Worm (Caenorhabditis elegans): Measurements from ENCODE around the gene R07E3.4.

R07E3.4 gene

ce11 chrX:10336138-10336537 is 3.0 kb upstream of the R07E3.4 start, which contains the start of gene idpa-3:
Gene idpa-3 (plus strand): TSS chrX:10336438.
- TF ChIP-seq zag-1 (tag; optimal IDR thresholded peaks at IDR 0.05) = no peak
- no peak for TF ChIP-seq skn-1 (tag; optimal IDR thresholded peaks at IDR 0.05)
- no peak for TF ChIP-seq ZK546.5 (tag; optimal IDR thresholded peaks at IDR 0.05)
- no peak for TF ChIP-seq mml-1 (tag; optimal IDR thresholded peaks at IDR 0.05)
- no peak for TF ChIP-seq fkh-2 (tag; optimal IDR thresholded peaks at IDR 0.05)
- no peak for TF ChIP-seq egl-5 (tag; optimal IDR thresholded peaks at IDR 0.05)
- TF ChIP-seq unc-62 (GFP tag; optimal IDR thresholded peaks at IDR 0.05) = no peak
- no peak for TF ChIP-seq jun-1 (tag; optimal IDR thresholded peaks at IDR 0.05)
- no peak for TF ChIP-seq snpc-4 (tag; optimal IDR thresholded peaks at IDR 0.05)
- no peak for TF ChIP-seq tbx-2 (tag; optimal IDR thresholded peaks at IDR 0.05)
- no peak for TF ChIP-seq nhr-28 (tag; optimal IDR thresholded peaks at IDR 0.05)
- no peak for TF ChIP-seq mdl-1 (tag; optimal IDR thresholded peaks at IDR 0.05)
- no peak for TF ChIP-seq elt-3 (tag; optimal IDR thresholded peaks at IDR 0.05)
- no peak for TF ChIP-seq aly-2 (tag; optimal IDR thresholded peaks at IDR 0.05)
- TF ChIP-seq R02D3.7 (tag; optimal IDR thresholded peaks at IDR 0.05) = no peak
- TF ChIP-seq ceh-16 (tag; optimal IDR thresholded peaks at IDR 0.05) = no peak

DNA sequence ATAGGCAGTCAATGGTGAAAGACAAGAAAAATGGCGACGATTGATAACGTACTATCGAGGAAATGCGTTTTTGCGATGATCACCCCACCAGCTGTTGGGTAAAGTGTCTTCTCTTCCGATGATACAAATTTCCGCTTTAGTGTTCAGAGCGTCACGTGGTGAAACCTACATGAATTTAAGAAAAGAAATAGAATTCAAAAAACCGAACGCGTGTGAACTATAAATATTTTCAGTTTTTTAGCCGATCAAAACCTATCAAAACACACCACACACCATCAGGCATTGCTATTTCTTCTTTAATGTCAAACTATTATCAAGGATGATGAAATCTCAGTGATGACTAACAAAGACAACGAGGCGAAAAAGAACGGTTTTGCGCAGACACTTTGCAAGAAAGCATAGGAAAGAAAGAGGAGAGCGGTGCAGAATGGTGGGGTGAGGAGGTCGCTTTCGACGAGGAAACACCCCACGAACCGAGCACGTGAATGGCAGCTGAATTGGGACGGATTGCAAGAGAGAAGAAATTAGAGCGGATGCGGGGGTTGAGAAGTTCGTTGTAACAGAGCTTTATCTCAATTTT is 1.0 kb downstream of the R07E3.4 start:
- TF ChIP-seq nhr-25 (tag; optimal IDR thresholded peaks at IDR 0.05) (peak; percentile 42), nhr-23 (tag; optimal IDR thresholded peaks at IDR 0.05) (peak; percentile 70), nhr-43 (tag; optimal IDR thresholded peaks at IDR 0.05; ENCODE audit: poor library complexity, severe bottlenecking) (peak; percentile 31), skn-1 (tag; optimal IDR thresholded peaks at IDR 0.05) (no peak), mml-1 (tag; optimal IDR thresholded peaks at IDR 0.05) (peak; percentile 91), nfya-1 (tag; optimal IDR thresholded peaks at IDR 0.05; ENCODE audit: insufficient read depth) (peak; percentile 35), mdl-1 (tag; optimal IDR thresholded peaks at IDR 0.05) (peak; percentile 30), ama-1 (optimal IDR thresholded peaks at IDR 0.05) (no peak), elt-3 (tag; optimal IDR thresholded peaks at IDR 0.05) (peak in 1 of 3 experiments; percentile 16), daf-12 (tag; optimal IDR thresholded peaks at IDR 0.05) (no peak), nhr-76 (tag; optimal IDR thresholded peaks at IDR 0.05) (no peak), eor-1 (tag; optimal IDR thresholded peaks at IDR 0.05) (no peak), pha-4 (tag; optimal IDR thresholded peaks at IDR 0.05) (peak; percentile 44), elt-2 (tag; optimal IDR thresholded peaks at IDR 0.05) (peak; percentile 85), pqm-1 (tag; optimal IDR thresholded peaks at IDR 0.05) (peak; percentile 63), lin-39 (tag; optimal IDR thresholded peaks at IDR 0.05) (peak; percentile 42), snpc-4 (tag; optimal IDR thresholded peaks at IDR 0.05) (no peak), ceh-82 (tag; optimal IDR thresholded peaks at IDR 0.05) (no peak), jun-1 (tag; optimal IDR thresholded peaks at IDR 0.05) (peak; percentile 14), ceh-16 (tag; optimal IDR thresholded peaks at IDR 0.05) (no peak)

DNA sequence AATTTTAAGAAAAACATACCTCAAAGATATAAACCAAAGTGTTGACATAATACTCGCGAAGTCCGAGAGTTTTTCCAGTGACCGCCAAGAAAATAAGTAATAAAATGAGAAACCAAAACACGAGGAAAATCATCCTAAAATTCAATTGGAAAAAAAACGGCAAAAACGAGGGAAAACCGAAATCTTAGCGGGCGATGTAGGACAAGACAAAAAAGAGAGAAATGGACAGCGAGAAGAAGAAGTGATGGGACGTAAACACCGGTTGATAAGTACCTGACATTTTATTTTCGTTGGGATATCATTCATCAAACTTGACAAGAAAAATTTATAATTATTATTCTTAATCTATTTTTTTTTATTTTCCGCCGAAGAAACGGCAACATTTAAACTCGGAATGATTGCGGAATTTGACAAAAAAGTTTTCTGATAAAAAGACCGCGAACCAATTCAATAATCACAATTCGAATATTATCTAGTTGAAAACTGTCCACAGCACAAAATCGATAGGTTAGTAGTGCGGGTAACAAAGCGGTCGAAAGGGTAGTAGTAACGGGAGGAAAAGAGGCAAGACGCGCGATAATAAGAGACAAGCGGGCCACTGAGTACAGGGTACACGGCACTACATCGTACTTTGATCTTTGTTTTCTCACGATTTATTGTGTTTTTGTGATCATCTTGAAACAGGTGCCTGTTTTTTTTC is 5.7 kb downstream of the R07E3.4 start, which contains the start of gene acl-5:
acl-5 (minus strand) TSS at position 134 of the 700 bp plus-strand sequence.
- TF ChIP-seq lin-15B (tag; optimal IDR thresholded peaks at IDR 0.05) = no peak
- no peak for TF ChIP-seq unc-62 (GFP tag; optimal IDR thresholded peaks at IDR 0.05)
- peak; percentile 75 for TF ChIP-seq elt-2 (tag; optimal IDR thresholded peaks at IDR 0.05)
- no peak for TF ChIP-seq nhr-25 (tag; optimal IDR thresholded peaks at IDR 0.05)
- TF ChIP-seq pqm-1 (tag; optimal IDR thresholded peaks at IDR 0.05) = peak; percentile 19

DNA sequence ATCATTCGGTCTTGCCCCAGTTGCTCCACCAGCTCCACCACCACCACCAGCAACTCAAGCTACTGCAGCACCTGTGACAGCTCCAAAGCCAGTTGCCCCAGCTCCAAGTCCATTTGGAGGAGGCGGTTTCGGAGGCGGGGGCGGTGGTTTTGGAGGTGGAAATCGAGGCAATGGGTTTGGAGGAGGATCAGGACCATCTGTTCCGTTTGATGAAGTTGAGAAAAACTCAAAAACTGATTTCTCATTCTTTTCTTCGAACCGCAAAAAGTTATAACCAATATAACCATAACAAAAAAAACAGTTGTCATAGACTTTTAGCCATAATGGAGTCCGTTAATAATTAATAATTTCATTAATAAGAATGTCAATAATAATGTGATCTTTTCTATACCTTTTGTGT is 11.8 kb downstream of the R07E3.4 start:
- no peak for TF ChIP-seq nhr-12 (tag; optimal IDR thresholded peaks at IDR 0.05)
- no peak for TF ChIP-seq eor-1 (tag; optimal IDR thresholded peaks at IDR 0.05)
- no peak for TF ChIP-seq lin-39 (tag; optimal IDR thresholded peaks at IDR 0.05)
- no peak for TF ChIP-seq egl-27 (tag; optimal IDR thresholded peaks at IDR 0.05)

ce11 chrX:10319653-10320052 is 13.5 kb downstream of the R07E3.4 start:
- TF ChIP-seq ceh-16 (tag; optimal IDR thresholded peaks at IDR 0.05) = no peak
- TF ChIP-seq ZK546.5 (tag; optimal IDR thresholded peaks at IDR 0.05) = no peak
- TF ChIP-seq egl-5 (tag; optimal IDR thresholded peaks at IDR 0.05) = no peak
- no peak for TF ChIP-seq nhr-12 (tag; optimal IDR thresholded peaks at IDR 0.05)
- no peak for TF ChIP-seq sea-2 (GFP tag; optimal IDR thresholded peaks at IDR 0.05)
- no peak for TF ChIP-seq ztf-11 (tag; optimal IDR thresholded peaks at IDR 0.05)
- TF ChIP-seq egl-27 (tag; optimal IDR thresholded peaks at IDR 0.05) = no peak
- TF ChIP-seq R02D3.7 (tag; optimal IDR thresholded peaks at IDR 0.05) = no peak
- TF ChIP-seq nhr-43 (tag; optimal IDR thresholded peaks at IDR 0.05; ENCODE audit: poor library complexity, severe bottlenecking) = no peak
- TF ChIP-seq jun-1 (tag; optimal IDR thresholded peaks at IDR 0.05) = no peak

All from whole organism, L3 larva.